Fruit fly (Drosophila melanogaster): ENCODE data around the gene CG14082.

dm6 chr3L:19142587-19142986 lies 3.8 kb upstream of the CG14082 start:
- TF ChIP-seq psq (optimal IDR thresholded peaks at IDR 0.05), result no peak
- no peak for TF ChIP-seq h (optimal IDR thresholded peaks at IDR 0.05)
- TF ChIP-seq ttk (optimal IDR thresholded peaks at IDR 0.05), result no peak
- TF ChIP-seq insv (optimal IDR thresholded peaks at IDR 0.05), result no peak

Data from Kc167 (cell line).